Worm (Caenorhabditis elegans) whole organism, L3 larva: ENCODE results near the gene Y113G7B.28.

Source experiments
- R02D3.7 ChIP-seq: fragments of 150-350 bp; optimal IDR thresholded peaks from 2 replicates; lab custom pipeline; 2014; ENCODE audit warnings: missing biosample characterization, missing genetic modification characterization
- ceh-28 ChIP-seq: fragments of 150-350 bp; optimal IDR thresholded peaks from 2 replicates; lab custom pipeline; 2014; ENCODE audit warnings: missing biosample characterization, missing genetic modification reagents, missing genetic modification characterization
- ceh-82 ChIP-seq: fragments of 150-350 bp; optimal IDR thresholded peaks from 2 replicates; lab custom pipeline; 2014; ENCODE audit warnings: missing biosample characterization, missing genetic modification characterization
- elt-2 ChIP-seq: sonication (generic microtip); optimal IDR thresholded peaks from 2 replicates; lab custom pipeline; 2016; ENCODE audit warnings: missing genetic modification reagents, mild to moderate bottlenecking, missing genetic modification characterization, missing compliant biosample characterization
- fkh-10 ChIP-seq: sonication (generic microtip); optimal IDR thresholded peaks from 2 replicates; lab custom pipeline; 2017; ENCODE audit warnings: missing biosample characterization, missing genetic modification reagents, missing genetic modification characterization
- jun-1 ChIP-seq: fragments of 150-350 bp; optimal IDR thresholded peaks from 2 replicates; lab custom pipeline; 2014; ENCODE audit warnings: missing biosample characterization, missing genetic modification reagents, missing genetic modification characterization
- lin-39 ChIP-seq: fragments of 150-350 bp; optimal IDR thresholded peaks from 2 replicates; lab custom pipeline; 2018; ENCODE audit warnings: missing biosample characterization, missing genetic modification reagents, missing genetic modification characterization
- mdl-1 ChIP-seq: fragments of 150-350 bp; optimal IDR thresholded peaks from 2 replicates; lab custom pipeline; 2014; ENCODE audit warnings: missing biosample characterization, missing genetic modification characterization
- nfya-1 ChIP-seq: sonication (generic microtip); optimal IDR thresholded peaks from 2 replicates; lab custom pipeline; 2017; ENCODE audit warnings: missing genetic modification characterization, mild to moderate bottlenecking, missing compliant biosample characterization, antibody characterized with exemption, moderate library complexity; ENCODE audit not compliant: insufficient read depth
- nhr-237 ChIP-seq: fragments of 150-350 bp; optimal IDR thresholded peaks from 2 replicates; lab custom pipeline; 2014; ENCODE audit warnings: missing biosample characterization, missing genetic modification characterization
- pqm-1 ChIP-seq: fragments of 150-350 bp; optimal IDR thresholded peaks from 2 replicates; lab custom pipeline; 2017; ENCODE audit warnings: missing biosample characterization, missing genetic modification characterization, inconsistent platforms
- snpc-4 ChIP-seq: fragments of 150-350 bp; optimal IDR thresholded peaks from 2 replicates; lab custom pipeline; 2014; ENCODE audit warnings: missing biosample characterization, missing genetic modification characterization

DNA sequence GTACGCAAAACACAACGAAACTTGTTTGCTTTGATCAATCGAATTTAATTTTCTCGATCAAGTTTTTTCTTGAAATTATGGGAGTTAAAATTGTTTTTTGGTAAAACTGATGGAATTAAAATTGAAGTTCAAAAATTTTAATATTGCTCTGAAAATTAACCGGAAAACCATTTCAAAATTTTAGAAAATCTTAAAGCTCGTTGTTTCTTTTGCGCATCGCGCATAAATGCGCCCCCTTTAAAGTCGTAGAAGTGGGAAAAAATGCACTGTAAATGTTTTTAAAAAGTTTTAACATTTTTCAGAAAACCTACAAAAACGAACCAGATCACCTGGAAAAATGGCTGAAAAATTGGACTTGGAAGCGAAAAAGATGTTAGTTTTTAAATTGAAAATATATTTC is 7.3 kb downstream of the Y113G7B.28 start, which contains the start of gene fbxa-113:
- TF ChIP-seq nfya-1 (tag; lab: Kevin White, UChicago) (no peak), elt-2 (tag; lab: Kevin White, UChicago) (no peak), pqm-1 (tag; lab: Kevin White, UChicago) (no peak), ceh-82 (tag; lab: Kevin White, UChicago) (no peak), jun-1 (no peak), ceh-28 (no peak), mdl-1 (tag; lab: Kevin White, UChicago) (no peak), lin-39 (tag; lab: Kevin White, UChicago) (no peak), R02D3.7 (tag; lab: Kevin White, UChicago) (no peak), nhr-237 (tag; lab: Kevin White, UChicago) (no peak), snpc-4 (no peak), fkh-10 (GFP tag; lab: Kevin White, UChicago) (no peak)
